Worm (Caenorhabditis elegans) whole organism, L4 larva: ENCODE data around the gene dnj-20.

Experiments
- F10B5.3 ChIP-seq: sonication (generic microtip); optimal IDR thresholded peaks from 2 replicates; lab custom pipeline; 2016; ENCODE audit warnings: mild to moderate bottlenecking, missing genetic modification characterization, missing compliant biosample characterization
- F49E8.2 ChIP-seq: sonication (generic microtip); optimal IDR thresholded peaks from 2 replicates; lab custom pipeline; 2016; ENCODE audit warnings: missing compliant biosample characterization, mild to moderate bottlenecking, missing genetic modification characterization, borderline replicate concordance
- T20F7.1 ChIP-seq: fragments of 200-800 bp; sonication (Bioruptor generic); optimal IDR thresholded peaks from 2 replicates; lab custom pipeline; 2018; ENCODE audit warnings: mild to moderate bottlenecking, missing genetic modification characterization, missing compliant biosample characterization
- Y48G9A.11 ChIP-seq: fragments of 200-800 bp; sonication (Bioruptor generic); IDR thresholded peaks from 2 replicates; pipeline ENCODE4 v1.3.6; 2022; ENCODE audit warnings: missing genetic modification reagents, missing genetic modification characterization, missing compliant biosample characterization
- Y5F2A.4 ChIP-seq: fragments of 200-800 bp; sonication (Bioruptor generic); optimal IDR thresholded peaks from 2 replicates; lab custom pipeline; 2018; ENCODE audit warnings: mild to moderate bottlenecking, missing genetic modification characterization, missing compliant biosample characterization
- Y75B8A.6 ChIP-seq: fragments of 200-800 bp; sonication (Bioruptor generic); IDR thresholded peaks from 2 replicates; pipeline ENCODE4 v1.3.6; 2022; ENCODE audit warnings: missing genetic modification reagents, missing genetic modification characterization, missing compliant biosample characterization
- ZK546.5 ChIP-seq, 2 experiments: sonication (generic microtip); optimal IDR thresholded peaks; 2 replicates each; lab custom pipeline; 2017; ENCODE audit warnings: missing biosample characterization in 2 of 2, missing genetic modification characterization in 2 of 2
- aly-2 ChIP-seq: sonication (generic microtip); optimal IDR thresholded peaks from 2 replicates; lab custom pipeline; 2018; ENCODE audit warnings: missing biosample characterization, missing genetic modification characterization
- arid-1 ChIP-seq: fragments of 200-800 bp; sonication (Bioruptor generic); conservative IDR thresholded peaks from 2 replicates; pipeline ENCODE4 v1.3.6; 2022; ENCODE audit warnings: missing genetic modification reagents, missing genetic modification characterization, missing compliant biosample characterization
- attf-4 ChIP-seq: sonication (generic microtip); optimal IDR thresholded peaks from 3 replicates; lab custom pipeline; 2017; ENCODE audit warnings: missing biosample characterization, missing genetic modification characterization
- ceh-28 ChIP-seq: fragments of 150-350 bp; optimal IDR thresholded peaks from 2 replicates; lab custom pipeline; 2014; ENCODE audit warnings: missing biosample characterization, missing genetic modification reagents, missing genetic modification characterization
- ceh-82 ChIP-seq: sonication (generic microtip); optimal IDR thresholded peaks from 2 replicates; lab custom pipeline; 2017; ENCODE audit warnings: missing biosample characterization, missing genetic modification characterization
- cey-2 ChIP-seq: sonication (generic microtip); optimal IDR thresholded peaks from 3 replicates; lab custom pipeline; 2017; ENCODE audit warnings: missing genetic modification characterization, mild to moderate bottlenecking, missing compliant biosample characterization, antibody characterized with exemption, borderline replicate concordance; ENCODE audit not compliant: insufficient read depth
- daf-12 ChIP-seq: fragments of 150-350 bp; optimal IDR thresholded peaks from 2 replicates; lab custom pipeline; 2014; ENCODE audit warnings: missing biosample characterization, missing genetic modification reagents, missing genetic modification characterization
- daf-8 ChIP-seq: fragments of 200-800 bp; sonication (Bioruptor generic); IDR thresholded peaks from 2 replicates; pipeline ENCODE4 v1.3.6; 2022; ENCODE audit warnings: missing genetic modification characterization, missing compliant biosample characterization
- dmd-6 ChIP-seq: fragments of 200-800 bp; sonication (Bioruptor generic); IDR thresholded peaks from 2 replicates; pipeline ENCODE4 v1.3.6; 2022; ENCODE audit warnings: missing genetic modification reagents, missing genetic modification characterization, missing compliant biosample characterization
- dmd-8 ChIP-seq: fragments of 200-800 bp; sonication (Bioruptor generic); IDR thresholded peaks from 2 replicates; pipeline ENCODE4 v1.3.6; 2022; ENCODE audit warnings: missing genetic modification characterization, missing compliant biosample characterization
- dmd-9 ChIP-seq: fragments of 200-800 bp; sonication (Bioruptor generic); IDR thresholded peaks from 2 replicates; pipeline ENCODE4 v1.3.6; 2022; ENCODE audit warnings: missing genetic modification reagents, missing genetic modification characterization, missing compliant biosample characterization
- duxl-1 ChIP-seq: sonication (generic microtip); optimal IDR thresholded peaks from 2 replicates; lab custom pipeline; 2016; ENCODE audit warnings: mild to moderate bottlenecking, missing genetic modification characterization, moderate library complexity, missing compliant biosample characterization; ENCODE audit not compliant: poor library complexity
- dve-1 ChIP-seq: sonication (generic microtip); optimal IDR thresholded peaks from 2 replicates; lab custom pipeline; 2017; ENCODE audit warnings: antibody characterized with exemption, mild to moderate bottlenecking, missing genetic modification characterization, missing compliant biosample characterization; ENCODE audit not compliant: insufficient read depth
- egl-27 ChIP-seq: sonication (generic microtip); optimal IDR thresholded peaks from 3 replicates; lab custom pipeline; 2017; ENCODE audit warnings: missing biosample characterization, missing genetic modification reagents, missing genetic modification characterization
- egl-43 ChIP-seq: fragments of 200-800 bp; sonication (Bioruptor generic); IDR thresholded peaks from 2 replicates; pipeline ENCODE4 v1.3.6; 2022; ENCODE audit warnings: missing genetic modification reagents, missing genetic modification characterization, missing compliant biosample characterization
- hlh-30 ChIP-seq: sonication (generic microtip); optimal IDR thresholded peaks from 2 replicates; lab custom pipeline; 2017; ENCODE audit warnings: antibody characterized with exemption, mild to moderate bottlenecking, missing genetic modification characterization, missing compliant biosample characterization; ENCODE audit not compliant: insufficient read depth
- hmg-1.1 ChIP-seq: fragments of 200-800 bp; sonication (Bioruptor generic); IDR thresholded peaks from 2 replicates; pipeline ENCODE4 v1.3.6; 2022; ENCODE audit warnings: missing genetic modification reagents, missing genetic modification characterization, missing compliant biosample characterization
- jun-1 ChIP-seq: fragments of 150-350 bp; optimal IDR thresholded peaks from 2 replicates; lab custom pipeline; 2014; ENCODE audit warnings: missing biosample characterization, missing genetic modification reagents, missing genetic modification characterization
- lin-1 ChIP-seq: fragments of 200-800 bp; sonication (Bioruptor generic); IDR thresholded peaks from 2 replicates; pipeline ENCODE4 v1.3.6; 2022; ENCODE audit warnings: missing genetic modification reagents, missing genetic modification characterization, missing compliant biosample characterization
- lin-29 ChIP-seq: fragments of 200-800 bp; sonication (Bioruptor generic); IDR thresholded peaks from 2 replicates; pipeline ENCODE4 v1.3.6; 2022; ENCODE audit warnings: missing genetic modification reagents, missing genetic modification characterization, missing compliant biosample characterization
- lsy-2 ChIP-seq, 2 experiments: fragments of 150-350 bp in 1 of 2; sonication (generic microtip) in 1 of 2; optimal IDR thresholded peaks; 2 replicates each; lab custom pipeline; 2014 to 2017; ENCODE audit warnings: missing biosample characterization in 2 of 2, missing genetic modification characterization in 2 of 2
- madf-5 ChIP-seq, 2 experiments: fragments of 200-800 bp; sonication (Bioruptor generic); IDR thresholded peaks; 2 replicates each; pipeline ENCODE4 v1.3.6; 2022; ENCODE audit warnings: missing compliant biosample characterization in 2 of 2, missing genetic modification characterization in 2 of 2
- madf-9 ChIP-seq: fragments of 200-800 bp; sonication (Bioruptor generic); conservative IDR thresholded peaks from 2 replicates; pipeline ENCODE4 v1.3.6; 2022; ENCODE audit warnings: missing genetic modification reagents, missing genetic modification characterization, missing compliant biosample characterization
- mdl-1 ChIP-seq, 2 experiments: fragments of 150-350 bp in 1 of 2; sonication (generic microtip) in 1 of 2; optimal IDR thresholded peaks; 2 replicates each; lab custom pipeline; 2014 to 2017; ENCODE audit warnings: missing biosample characterization in 2 of 2, missing genetic modification characterization in 2 of 2
- mdt-29 ChIP-seq: fragments of 200-800 bp; sonication (Bioruptor generic); IDR thresholded peaks from 2 replicates; pipeline ENCODE4 v1.3.6; 2022; ENCODE audit warnings: missing genetic modification reagents, missing genetic modification characterization, missing compliant biosample characterization
- nhr-10 ChIP-seq: fragments of 150-350 bp; optimal IDR thresholded peaks from 2 replicates; lab custom pipeline; 2014; ENCODE audit warnings: missing biosample characterization, missing genetic modification characterization
- nhr-11 ChIP-seq: fragments of 150-350 bp; optimal IDR thresholded peaks from 2 replicates; lab custom pipeline; 2014; ENCODE audit warnings: missing biosample characterization, missing genetic modification characterization
- nhr-237 ChIP-seq: sonication (generic microtip); optimal IDR thresholded peaks from 2 replicates; lab custom pipeline; 2017; ENCODE audit warnings: missing biosample characterization, missing genetic modification characterization
- nhr-48 ChIP-seq: sonication (generic microtip); optimal IDR thresholded peaks from 2 replicates; lab custom pipeline; 2016; ENCODE audit warnings: mild to moderate bottlenecking, missing genetic modification characterization, missing compliant biosample characterization
- pha-4 ChIP-seq, 2 experiments: fragments of 150-350 bp in 1 of 2; fragments of 200-800 bp in 1 of 2; sonication (Bioruptor generic) in 1 of 2; IDR thresholded peaks in 1 of 2; optimal IDR thresholded peaks in 1 of 2; 2 replicates each; pipeline versions ENCODE4 v1.3.6 to Lab custom; 2014 to 2022; ENCODE audit warnings: missing genetic modification characterization in 2 of 2, missing genetic modification reagents in 2 of 2, missing biosample characterization in 1 of 2, missing compliant biosample characterization in 1 of 2
- php-3 ChIP-seq: fragments of 200-800 bp; sonication (Bioruptor generic); IDR thresholded peaks from 2 replicates; pipeline ENCODE4 v1.3.6; 2022; ENCODE audit warnings: missing genetic modification reagents, missing genetic modification characterization, missing compliant biosample characterization
- rbr-2 ChIP-seq: sonication (generic microtip); optimal IDR thresholded peaks from 2 replicates; lab custom pipeline; 2016; ENCODE audit warnings: missing genotype, missing genetic modification characterization, missing compliant biosample characterization
- skn-1 ChIP-seq: fragments of 150-350 bp; optimal IDR thresholded peaks from 2 replicates; lab custom pipeline; 2014; ENCODE audit warnings: missing biosample characterization, missing genetic modification characterization
- spr-3 ChIP-seq: fragments of 200-800 bp; sonication (Bioruptor generic); optimal IDR thresholded peaks from 2 replicates; lab custom pipeline; 2018; ENCODE audit warnings: mild to moderate bottlenecking, missing genetic modification characterization, missing compliant biosample characterization
- unc-62 ChIP-seq, 3 experiments: fragments of 150-350 bp in 1 of 3; sonication (generic microtip); optimal IDR thresholded peaks in 2 of 3; peaks in 1 of 3; 1 replicate in 1 of 3; 2 replicates in 2 of 3; lab custom pipeline; 2014 to 2017; ENCODE audit warnings: missing biosample characterization in 3 of 3, missing genetic modification characterization in 3 of 3, missing genetic modification reagents in 3 of 3, missing genotype in 1 of 3
- vab-7 ChIP-seq: fragments of 200-800 bp; sonication (Bioruptor generic); IDR thresholded peaks from 2 replicates; pipeline ENCODE4 v1.3.6; 2022; ENCODE audit warnings: missing genetic modification reagents, missing genetic modification characterization, missing compliant biosample characterization
- zfp-2 ChIP-seq: sonication (generic microtip); optimal IDR thresholded peaks from 2 replicates; lab custom pipeline; 2016; ENCODE audit warnings: mild to moderate bottlenecking, missing genetic modification characterization, missing compliant biosample characterization
- zfp-3 ChIP-seq: fragments of 200-800 bp; sonication (Bioruptor generic); conservative IDR thresholded peaks from 2 replicates; pipeline ENCODE4 v1.3.6; 2022; ENCODE audit warnings: missing genetic modification reagents, missing genetic modification characterization, missing compliant biosample characterization
- zip-11 ChIP-seq: fragments of 200-800 bp; sonication (Bioruptor generic); IDR thresholded peaks from 2 replicates; pipeline ENCODE4 v1.3.6; 2022; ENCODE audit warnings: missing genetic modification characterization, missing compliant biosample characterization
- ztf-7 ChIP-seq: fragments of 150-350 bp; optimal IDR thresholded peaks from 2 replicates; lab custom pipeline; 2014; ENCODE audit warnings: missing biosample characterization, missing genetic modification characterization

Gene dnj-20

DNA sequence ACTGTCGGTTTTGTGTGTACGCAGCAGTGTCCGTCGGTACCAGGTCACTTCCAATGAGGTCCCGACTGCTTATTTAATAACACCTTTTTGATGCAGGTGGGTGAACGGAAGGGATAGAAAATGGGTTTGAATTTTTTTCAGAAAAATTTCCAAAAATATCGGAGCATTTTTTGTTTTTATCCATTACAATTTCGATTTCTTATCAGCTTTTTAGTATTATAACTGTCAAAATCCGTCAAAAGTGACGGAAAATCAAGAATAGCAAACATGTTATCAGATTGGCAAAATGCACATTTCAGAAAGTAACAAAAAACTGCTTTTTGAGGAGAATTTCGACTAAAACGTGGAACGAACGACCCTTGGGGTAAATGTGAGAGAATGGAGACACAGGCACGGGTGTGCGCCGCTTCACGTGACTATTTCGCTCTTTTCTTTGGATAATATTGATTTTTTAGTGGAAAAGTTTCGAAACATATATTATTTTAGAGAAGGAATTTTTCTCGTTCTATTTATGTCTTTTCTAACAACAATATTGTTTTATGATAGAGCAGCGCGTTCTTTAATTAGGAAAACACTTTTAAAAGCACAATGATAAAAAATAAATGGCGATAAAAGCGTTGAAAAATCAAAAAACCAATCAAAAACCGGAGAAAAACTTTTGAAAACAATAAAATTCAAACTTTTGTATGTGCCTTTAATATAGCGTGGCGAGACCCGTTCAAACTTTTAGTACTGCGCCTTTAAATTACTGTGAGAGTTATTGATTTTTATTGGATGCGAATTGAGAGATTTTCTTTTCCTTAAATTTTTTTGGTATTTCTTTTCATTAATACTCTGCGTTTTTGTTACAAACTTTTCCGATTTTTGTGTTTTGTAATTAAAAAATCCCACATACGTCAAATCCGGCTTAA is 23.2 kb upstream of the dnj-20 start, which contains the start of gene sqv-8:
Gene sqv-8, plus strand, starts transcription at position 51 of the 911 bp plus-strand sequence.
- TF ChIP-seq lin-1 (no peak), zfp-2 (tag; lab: Kevin White, UChicago) (no peak), pha-4 (GFP tag; IDR thresholded peaks at IDR 0.05; lab: Robert Waterston, UW) (no peak), pha-4 (tag; optimal IDR thresholded peaks at IDR 0.05; lab: Kevin White, UChicago) (no peak), duxl-1 (tag; lab: Kevin White, UChicago) (no peak), unc-62 (GFP tag; optimal IDR thresholded peaks at IDR 0.05 in 1 of 2; lab: Kevin White, UChicago) (peak in 1 of 2 experiments; percentile 84), unc-62 (tag; optimal IDR thresholded peaks at IDR 0.05; lab: Kevin White, UChicago) (no peak), mdt-29 (GFP tag; lab: Robert Waterston, UW) (no peak), hlh-30 (tag; lab: Kevin White, UChicago) (peak; percentile 92), nhr-48 (tag; lab: Kevin White, UChicago) (no peak), ztf-7 (tag; lab: Kevin White, UChicago) (no peak), ZK546.5 (tag; optimal IDR thresholded peaks at IDR 0.05; lab: Kevin White, UChicago) (no peak), T20F7.1 (GFP tag; lab: Kevin White, UChicago) (peak; percentile 7), nhr-10 (tag; lab: Kevin White, UChicago) (no peak), ceh-28 (tag; lab: Kevin White, UChicago) (peak; percentile 1), Y75B8A.6 (GFP tag; lab: Robert Waterston, UW) (no peak), arid-1 (GFP tag; lab: Robert Waterston, UW) (no peak), aly-2 (tag; lab: Kevin White, UChicago) (no peak), F10B5.3 (no peak), nhr-237 (tag; lab: Kevin White, UChicago) (no peak), dmd-8 (GFP tag; lab: Robert Waterston, UW) (no peak), Y48G9A.11 (GFP tag; lab: Robert Waterston, UW) (peak; percentile 8; the same call in 1 of the 2 replicates), vab-7 (no peak), madf-9 (GFP tag; lab: Robert Waterston, UW) (no peak), daf-12 (tag; lab: Kevin White, UChicago) (no peak), egl-27 (tag; lab: Kevin White, UChicago) (no peak), jun-1 (tag; lab: Kevin White, UChicago) (no peak), nhr-11 (tag; lab: Kevin White, UChicago) (no peak), zip-11 (GFP tag; lab: Robert Waterston, UW) (no peak), ceh-82 (tag; lab: Kevin White, UChicago) (no peak), daf-8 (GFP tag; lab: Robert Waterston, UW) (no peak), zfp-3 (peak; percentile 50; the same call in 1 of the 2 replicates), F49E8.2 (tag; lab: Kevin White, UChicago) (peak; percentile 3), cey-2 (tag; lab: Kevin White, UChicago) (no peak), dmd-9 (GFP tag; lab: Robert Waterston, UW) (no peak), spr-3 (GFP tag; lab: Kevin White, UChicago) (no peak), attf-4 (tag; lab: Kevin White, UChicago) (no peak), egl-43 (GFP tag; lab: Robert Waterston, UW) (no peak), hmg-1.1 (GFP tag; lab: Robert Waterston, UW) (peak; percentile 36; the same call in 1 of the 2 replicates), lin-29 (no peak), lsy-2 (tag; optimal IDR thresholded peaks at IDR 0.05; lab: Kevin White, UChicago) (peak in 1 of 2 experiments; percentile 39), dve-1 (tag; lab: Kevin White, UChicago) (peak; percentile 48), mdl-1 (tag; optimal IDR thresholded peaks at IDR 0.05; lab: Kevin White, UChicago) (no peak), rbr-2 (tag; lab: Kevin White, UChicago) (no peak), dmd-6 (peak; percentile 82), php-3 (GFP tag; lab: Robert Waterston, UW) (no peak), skn-1 (tag; lab: Kevin White, UChicago) (no peak), madf-5 (GFP tag; IDR thresholded peaks at IDR 0.05; lab: Robert Waterston, UW) (no peak), Y5F2A.4 (GFP tag; lab: Kevin White, UChicago) (no peak)
